Worm (Caenorhabditis elegans) whole organism, young adult: Measurements from ENCODE around the gene nlp-28.
A peak's percentile ranks its signal among the peaks of the same experiment; 100 is the strongest.

Experiments used
- B0336.3 ChIP-seq: fragments of 200-800 bp; sonication (Bioruptor generic); IDR thresholded peaks from 2 replicates; pipeline ENCODE4 v1.3.6; 2022; ENCODE audit warnings: missing genetic modification characterization, missing compliant biosample characterization
- C17E4.6 ChIP-seq: fragments of 200-800 bp; sonication (Bioruptor generic); IDR thresholded peaks from 2 replicates; pipeline ENCODE4 v1.3.6; 2022; ENCODE audit warnings: missing genetic modification reagents, missing genetic modification characterization, missing compliant biosample characterization
- K12H6.12 ChIP-seq: fragments of 200-800 bp; sonication (Bioruptor generic); optimal IDR thresholded peaks from 2 replicates; lab custom pipeline; 2018; ENCODE audit warnings: mild to moderate bottlenecking, missing genetic modification characterization, missing compliant biosample characterization
- T07F8.4 ChIP-seq: sonication (generic microtip); optimal IDR thresholded peaks from 2 replicates; lab custom pipeline; 2016; ENCODE audit warnings: mild to moderate bottlenecking, missing genetic modification characterization, moderate library complexity, missing compliant biosample characterization
- Y56A3A.18 ChIP-seq: fragments of 200-800 bp; sonication (Bioruptor generic); IDR thresholded peaks from 2 replicates; pipeline ENCODE4 v1.3.6; 2022; ENCODE audit warnings: missing genetic modification reagents, missing genetic modification characterization, missing compliant biosample characterization
- aptf-2 ChIP-seq: fragments of 200-800 bp; sonication (Bioruptor generic); conservative IDR thresholded peaks from 2 replicates; pipeline ENCODE4 v1.3.6; 2022; ENCODE audit warnings: missing genetic modification reagents, missing genetic modification characterization, missing compliant biosample characterization
- aptf-3 ChIP-seq: fragments of 200-800 bp; sonication (Bioruptor generic); IDR thresholded peaks from 2 replicates; pipeline ENCODE4 v1.3.6; 2022; ENCODE audit warnings: missing genetic modification characterization, missing compliant biosample characterization
- cebp-1 ChIP-seq, 2 experiments: fragments of 200-800 bp in 1 of 2; sonication (Bioruptor generic) in 1 of 2; sonication (generic microtip) in 1 of 2; IDR thresholded peaks in 1 of 2; optimal IDR thresholded peaks in 1 of 2; 2 replicates each; pipeline versions ENCODE4 v1.3.6 to Lab custom; 2017 to 2022; ENCODE audit warnings: missing compliant biosample characterization in 2 of 2, missing genetic modification characterization in 2 of 2, mild to moderate bottlenecking in 1 of 2, missing genetic modification reagents in 1 of 2, moderate library complexity in 1 of 2
- ceh-27 ChIP-seq: fragments of 200-800 bp; sonication (Bioruptor generic); optimal IDR thresholded peaks from 2 replicates; lab custom pipeline; 2018; ENCODE audit warnings: mild to moderate bottlenecking, missing genetic modification characterization, moderate library complexity, missing compliant biosample characterization
- egrh-3 ChIP-seq: fragments of 200-800 bp; sonication (Bioruptor generic); IDR thresholded peaks from 2 replicates; pipeline ENCODE4 v1.3.6; 2022; ENCODE audit warnings: missing genetic modification reagents, missing genetic modification characterization, missing compliant biosample characterization
- gei-17 ChIP-seq: fragments of 200-800 bp; sonication (Bioruptor generic); optimal IDR thresholded peaks from 2 replicates; lab custom pipeline; 2018; ENCODE audit warnings: mild to moderate bottlenecking, missing genetic modification characterization, missing compliant biosample characterization
- hmg-1.2 ChIP-seq: fragments of 200-800 bp; sonication (Bioruptor generic); IDR thresholded peaks from 2 replicates; pipeline ENCODE4 v1.3.6; 2022; ENCODE audit warnings: missing genetic modification reagents, missing genetic modification characterization, missing compliant biosample characterization
- hmg-20 ChIP-seq: fragments of 200-800 bp; sonication (Bioruptor generic); IDR thresholded peaks from 2 replicates; pipeline ENCODE4 v1.3.6; 2022; ENCODE audit warnings: missing genetic modification reagents, missing genetic modification characterization, missing compliant biosample characterization
- madf-6 ChIP-seq: fragments of 200-800 bp; sonication (Bioruptor generic); IDR thresholded peaks from 2 replicates; pipeline ENCODE4 v1.3.6; 2022; ENCODE audit warnings: missing genetic modification reagents, missing genetic modification characterization, missing compliant biosample characterization
- nhr-120 ChIP-seq: fragments of 200-800 bp; sonication (Bioruptor generic); IDR thresholded peaks from 2 replicates; pipeline ENCODE4 v1.3.6; 2022; ENCODE audit warnings: missing genetic modification characterization, missing compliant biosample characterization
- nhr-80 ChIP-seq: sonication (generic microtip); optimal IDR thresholded peaks from 2 replicates; lab custom pipeline; 2016; ENCODE audit warnings: missing genetic modification characterization, missing compliant biosample characterization
- repo-1 ChIP-seq: sonication (generic microtip); optimal IDR thresholded peaks from 2 replicates; lab custom pipeline; 2017; ENCODE audit warnings: mild to moderate bottlenecking, missing genetic modification characterization, missing compliant biosample characterization
- snpc-1.1 ChIP-seq: sonication (generic microtip); optimal IDR thresholded peaks from 2 replicates; lab custom pipeline; 2017; ENCODE audit warnings: missing genetic modification characterization, mild to moderate bottlenecking, missing compliant biosample characterization, antibody characterized with exemption, moderate library complexity, missing genotype, missing genetic modification reagents; ENCODE audit not compliant: insufficient read depth
- snpc-1.3 ChIP-seq: sonication (generic microtip); optimal IDR thresholded peaks from 2 replicates; lab custom pipeline; 2017; ENCODE audit warnings: missing genetic modification characterization, mild to moderate bottlenecking, missing compliant biosample characterization, antibody characterized with exemption, moderate library complexity, missing genotype, missing genetic modification reagents; ENCODE audit not compliant: insufficient read depth
- snpc-4 ChIP-seq, 5 experiments: fragments of 150-350 bp in 1 of 5; sonication (generic microtip) in 4 of 5; optimal IDR thresholded peaks; 2 replicates each; lab custom pipeline; 2014 to 2018; ENCODE audit warnings: missing genetic modification characterization in 5 of 5, missing biosample characterization in 3 of 5, antibody characterized with exemption in 2 of 5, mild to moderate bottlenecking in 2 of 5, missing compliant biosample characterization in 2 of 5, missing genotype in 2 of 5, moderate library complexity in 2 of 5, missing genetic modification reagents in 1 of 5
- ztf-6 ChIP-seq: fragments of 200-800 bp; sonication (Bioruptor generic); IDR thresholded peaks from 2 replicates; pipeline ENCODE4 v1.3.6; 2022; ENCODE audit warnings: missing genetic modification reagents, missing genetic modification characterization, missing compliant biosample characterization

nlp-28 gene

ce11 chrV:4029627-4030026 is 41.9 kb downstream of the nlp-28 start:
- TF ChIP-seq nhr-120: no peak
- TF ChIP-seq aptf-2 (GFP tag; lab: Robert Waterston, UW): peak; percentile 95
- TF ChIP-seq K12H6.12 (tag; lab: Kevin White, UChicago): no peak
- TF ChIP-seq egrh-3 (GFP tag; lab: Robert Waterston, UW): 0 out of 2 replicates have a peak, but pooled peaks have one; percentile 18
- peak; percentile 20 for TF ChIP-seq nhr-80 (tag; lab: Kevin White, UChicago)
- peak; percentile 50; the same call in 1 of the 2 replicates for TF ChIP-seq aptf-3 (GFP tag; lab: Robert Waterston, UW)
- no peak for TF ChIP-seq cebp-1 (GFP tag; IDR thresholded peaks at IDR 0.05; lab: Robert Waterston, UW)
- TF ChIP-seq cebp-1 (tag; optimal IDR thresholded peaks at IDR 0.05; lab: Kevin White, UChicago): peak; percentile 16
- 0 out of 2 replicates have a peak, but pooled peaks have one; percentile 11 for TF ChIP-seq Y56A3A.18 (GFP tag; lab: Robert Waterston, UW)
- TF ChIP-seq madf-6: 0 out of 2 replicates have a peak, but pooled peaks have one; percentile 14
- 0 out of 2 replicates have a peak, but pooled peaks have one; percentile 16 for TF ChIP-seq B0336.3 (GFP tag; lab: Robert Waterston, UW)
- no peak for TF ChIP-seq hmg-20 (GFP tag; lab: Robert Waterston, UW)
- TF ChIP-seq hmg-1.2 (GFP tag; lab: Robert Waterston, UW): peak; percentile 74; the same call in 1 of the 2 replicates

DNA sequence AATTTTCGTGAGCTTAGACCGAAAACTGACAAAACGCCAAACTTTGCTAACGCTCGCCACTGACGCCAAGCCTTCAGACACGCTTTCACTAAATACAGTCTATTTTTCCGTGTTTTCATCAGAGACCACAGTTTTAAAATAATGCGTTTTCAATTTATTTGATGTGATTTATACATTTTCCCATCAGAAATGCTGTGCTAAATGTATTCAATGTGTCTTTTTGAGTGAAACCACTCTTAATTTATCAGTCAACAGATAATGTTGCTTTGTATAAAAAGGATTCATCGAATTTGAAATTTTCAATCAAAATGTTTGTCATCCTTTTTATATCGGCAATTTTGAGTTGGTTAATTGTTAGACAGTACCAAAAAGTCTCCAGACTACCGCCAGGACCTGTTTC is 43.6 kb downstream of the nlp-28 start, which contains the start of gene cyp-35A4:
Gene cyp-35A4 (plus strand): TSS at position 301 of the 400 bp plus-strand sequence.
- TF ChIP-seq gei-17 (no peak), Y56A3A.18 (GFP tag; lab: Robert Waterston, UW) (no peak), ceh-27 (GFP tag; lab: Kevin White, UChicago) (no peak), ztf-6 (no peak)

DNA sequence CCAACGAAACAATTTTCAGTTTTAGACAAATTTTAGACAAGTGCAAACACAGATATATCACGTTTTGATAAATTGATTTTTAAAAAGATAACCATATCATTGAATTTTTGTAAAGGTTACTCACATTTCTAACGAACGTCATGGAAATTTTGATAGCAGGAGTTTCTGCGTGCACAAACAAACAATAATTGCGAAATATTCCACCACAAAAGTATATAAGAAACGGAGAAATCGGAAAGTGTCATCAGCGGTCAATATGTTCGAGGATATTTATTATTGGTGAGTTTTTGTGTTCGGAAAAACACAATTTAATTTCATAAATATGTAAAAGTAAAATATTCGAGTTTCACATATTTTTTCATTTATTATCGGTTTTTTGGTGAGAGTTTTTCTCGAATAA is 46.6 kb downstream of the nlp-28 start, which contains the start of gene C49G7.7:
Gene C49G7.7 (plus strand): TSS at position 174 of the 400 bp plus-strand sequence.
- no peak for TF ChIP-seq repo-1 (tag; lab: Kevin White, UChicago)
- peak; percentile 19; the same call in 1 of the 2 replicates for TF ChIP-seq cebp-1 (GFP tag; IDR thresholded peaks at IDR 0.05; lab: Robert Waterston, UW)
- TF ChIP-seq cebp-1 (tag; optimal IDR thresholded peaks at IDR 0.05; lab: Kevin White, UChicago): peak; percentile 87

- TF ChIP-seq C17E4.6 (GFP tag; lab: Robert Waterston, UW): no peak
- TF ChIP-seq snpc-1.3 (tag; lab: Kevin White, UChicago): no peak
- no peak for TF ChIP-seq snpc-1.1 (tag; lab: Kevin White, UChicago)
- no peak for TF ChIP-seq T07F8.4 (tag; lab: Kevin White, UChicago)
- no peak for TF ChIP-seq snpc-4 (GFP tag; optimal IDR thresholded peaks at IDR 0.05; lab: Kevin White, UChicago)
- TF ChIP-seq snpc-4 (tag; optimal IDR thresholded peaks at IDR 0.05; lab: Kevin White, UChicago): no peak
- TF ChIP-seq, all 124 proteins: peak for 0
Measured at ce11 chrV:4035811-4036210, 48.1 kb downstream of the nlp-28 start, which contains the start of gene C49G7.13. Gene C49G7.13 (plus strand): TSS chrV:4036111.
